Worm (Caenorhabditis elegans) whole organism, mixed stage, embryonic: ENCODE results near the gene set-27.

Source experiments
- blmp-1 ChIP-seq: fragments of 150-350 bp; optimal IDR thresholded peaks from 2 replicates; lab custom pipeline; 2014; ENCODE audit warnings: missing biosample characterization, missing genetic modification characterization
- ces-1 ChIP-seq: fragments of 150-350 bp; optimal IDR thresholded peaks from 2 replicates; lab custom pipeline; 2014; ENCODE audit warnings: missing biosample characterization, missing genetic modification reagents, missing genetic modification characterization
- elt-1 ChIP-seq: sonication (generic microtip); optimal IDR thresholded peaks from 2 replicates; lab custom pipeline; 2017; ENCODE audit warnings: missing genetic modification characterization, mild to moderate bottlenecking, missing compliant biosample characterization, antibody characterized with exemption, moderate library complexity, borderline replicate concordance; ENCODE audit not compliant: insufficient read depth
- elt-3 ChIP-seq: fragments of 150-350 bp; optimal IDR thresholded peaks from 2 replicates; lab custom pipeline; 2014; ENCODE audit warnings: missing biosample characterization, missing genetic modification characterization
- ham-2 ChIP-seq: fragments of 200-800 bp; sonication (Bioruptor generic); optimal IDR thresholded peaks from 2 replicates; lab custom pipeline; 2018; ENCODE audit warnings: mild to moderate bottlenecking, missing genetic modification characterization, missing compliant biosample characterization
- lin-13 ChIP-seq: fragments of 150-350 bp; optimal IDR thresholded peaks from 2 replicates; lab custom pipeline; 2014; ENCODE audit warnings: missing biosample characterization, missing genetic modification characterization
- mls-2 ChIP-seq: sonication (generic microtip); optimal IDR thresholded peaks from 2 replicates; lab custom pipeline; 2016; ENCODE audit warnings: mild to moderate bottlenecking, missing genetic modification characterization, moderate library complexity, missing compliant biosample characterization
- nhr-12 ChIP-seq: fragments of 150-350 bp; optimal IDR thresholded peaks from 2 replicates; lab custom pipeline; 2014; ENCODE audit warnings: missing biosample characterization, missing genetic modification characterization
- nhr-28 ChIP-seq: fragments of 150-350 bp; optimal IDR thresholded peaks from 2 replicates; lab custom pipeline; 2014; ENCODE audit warnings: missing biosample characterization, missing genetic modification characterization
- pha-4 ChIP-seq: fragments of 150-350 bp; optimal IDR thresholded peaks from 2 replicates; lab custom pipeline; 2018; ENCODE audit warnings: missing biosample characterization, missing genetic modification reagents, missing genetic modification characterization
- snpc-4 ChIP-seq: fragments of 150-350 bp; optimal IDR thresholded peaks from 2 replicates; lab custom pipeline; 2014; ENCODE audit warnings: missing biosample characterization, missing genetic modification characterization
- zip-8 ChIP-seq: fragments of 150-350 bp; optimal IDR thresholded peaks from 2 replicates; lab custom pipeline; 2014; ENCODE audit warnings: missing biosample characterization, missing genetic modification characterization
- ztf-11 ChIP-seq: fragments of 150-350 bp; optimal IDR thresholded peaks from 2 replicates; lab custom pipeline; 2014; ENCODE audit warnings: missing biosample characterization, missing genetic modification characterization

DNA sequence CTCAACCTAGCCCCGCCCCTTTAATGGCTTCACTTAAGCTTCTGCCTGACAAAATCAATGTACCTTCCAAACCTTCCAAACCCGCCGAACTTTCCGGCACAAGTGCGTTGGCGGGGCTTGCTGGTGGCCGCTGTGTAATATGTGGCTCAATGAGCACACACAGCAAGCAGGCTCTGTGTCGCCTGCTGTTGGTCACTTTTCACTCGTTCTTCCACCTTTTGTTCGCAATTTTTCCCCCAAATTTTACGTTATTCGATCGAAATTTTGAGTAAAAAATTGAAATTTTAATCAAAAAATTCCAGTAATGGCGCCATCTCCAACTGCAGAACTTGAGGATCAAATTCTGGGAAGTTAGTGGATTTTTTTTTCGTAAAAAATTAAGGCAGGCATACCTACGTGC, at the start of gene set-27:
- TF ChIP-seq nhr-28 (tag; lab: Kevin White, UChicago) (no peak), zip-8 (tag; lab: Kevin White, UChicago) (no peak), lin-13 (tag; lab: Kevin White, UChicago) (no peak), pha-4 (no peak), ztf-11 (tag; lab: Kevin White, UChicago) (no peak), ces-1 (GFP tag; lab: Kevin White, UChicago) (no peak), elt-1 (no peak), ham-2 (no peak), snpc-4 (tag; lab: Kevin White, UChicago) (no peak), mls-2 (tag; lab: Kevin White, UChicago) (no peak), blmp-1 (tag; lab: Kevin White, UChicago) (no peak), elt-3 (no peak), nhr-12 (tag; lab: Kevin White, UChicago) (no peak)
